Fruit fly (Drosophila melanogaster) whole organism, embryonic: ENCODE data around the gene Dph5.

Experiments used
- Ada2b ChIP-seq: fragments of 200-800 bp; sonication (Bioruptor generic); IDR thresholded peaks from 2 replicates; pipeline ENCODE4 v1.3.6; 2022; ENCODE audit warnings: missing biosample characterization, missing genetic modification characterization
- CG10267 ChIP-seq: fragments of 200-800 bp; sonication (Bioruptor generic); optimal IDR thresholded peaks from 2 replicates; lab custom pipeline; 2018; ENCODE audit warnings: missing biosample characterization, mild to moderate bottlenecking, missing genetic modification characterization, moderate library complexity
- CG10366 ChIP-seq: fragments of 200-800 bp; sonication (Bioruptor generic); IDR thresholded peaks from 2 replicates; pipeline ENCODE4 v1.3.6; 2022; ENCODE audit warnings: missing biosample characterization, missing genetic modification characterization
- CG12219 ChIP-seq: fragments of 200-800 bp; sonication (Bioruptor generic); optimal IDR thresholded peaks from 3 replicates; lab custom pipeline; 2018; ENCODE audit warnings: missing biosample characterization, mild to moderate bottlenecking, missing genetic modification characterization
- CG14710 ChIP-seq: fragments of 200-800 bp; sonication (Bioruptor generic); optimal IDR thresholded peaks from 3 replicates; lab custom pipeline; 2019; ENCODE audit warnings: missing biosample characterization, mild to moderate bottlenecking, missing genetic modification characterization, moderate library complexity
- CG1529 ChIP-seq: fragments of 200-800 bp; sonication (Bioruptor generic); optimal IDR thresholded peaks from 3 replicates; lab custom pipeline; 2018; ENCODE audit warnings: missing biosample characterization, missing genetic modification characterization
- CG1603 ChIP-seq: fragments of 200-800 bp; sonication (Bioruptor generic); optimal IDR thresholded peaks from 2 replicates; lab custom pipeline; 2019; ENCODE audit warnings: missing biosample characterization, mild to moderate bottlenecking, missing genetic modification characterization, moderate library complexity
- CG16815 ChIP-seq: fragments of 200-800 bp; sonication (Bioruptor generic); optimal IDR thresholded peaks from 3 replicates; lab custom pipeline; 2017; ENCODE audit warnings: missing biosample characterization, mild to moderate bottlenecking, missing genetic modification characterization
- CG17361 ChIP-seq: fragments of 200-800 bp; sonication (Bioruptor generic); IDR thresholded peaks from 3 replicates; pipeline ENCODE4 v1.3.6; 2022; ENCODE audit warnings: missing biosample characterization, missing genetic modification characterization
- CG17912 ChIP-seq: fragments of 200-800 bp; sonication (Bioruptor generic); optimal IDR thresholded peaks from 2 replicates; lab custom pipeline; 2018; ENCODE audit warnings: missing biosample characterization, mild to moderate bottlenecking, missing genetic modification characterization
- CG1832 ChIP-seq: fragments of 200-800 bp; sonication (Bioruptor generic); optimal IDR thresholded peaks from 2 replicates; lab custom pipeline; 2017; ENCODE audit warnings: missing biosample characterization, mild to moderate bottlenecking, missing genetic modification characterization, inconsistent platforms
- CG2120 ChIP-seq: fragments of 200-800 bp; sonication (Bioruptor generic); optimal IDR thresholded peaks from 3 replicates; lab custom pipeline; 2016; ENCODE audit warnings: missing biosample characterization, missing genetic modification characterization
- CG2875 ChIP-seq: fragments of 200-800 bp; sonication (Bioruptor generic); optimal IDR thresholded peaks from 2 replicates; lab custom pipeline; 2017; ENCODE audit warnings: missing biosample characterization, mild to moderate bottlenecking, missing genetic modification characterization, missing genetic modification reagents
- CG31441 ChIP-seq: fragments of 200-800 bp; sonication (Bioruptor generic); IDR thresholded peaks from 2 replicates; pipeline ENCODE4 v1.3.6; 2022; ENCODE audit warnings: missing biosample characterization, missing genetic modification characterization
- CG3847 ChIP-seq: fragments of 200-800 bp; sonication (Bioruptor generic); IDR thresholded peaks from 2 replicates; pipeline ENCODE4 v1.3.6; 2022; ENCODE audit warnings: missing biosample characterization, missing genetic modification characterization
- CG6683 ChIP-seq: fragments of 200-800 bp; sonication (Bioruptor generic); optimal IDR thresholded peaks from 2 replicates; lab custom pipeline; 2017; ENCODE audit warnings: missing biosample characterization, mild to moderate bottlenecking, missing genetic modification characterization, missing genetic modification reagents
- CG9727 ChIP-seq: fragments of 200-800 bp; sonication (Bioruptor generic); optimal IDR thresholded peaks from 3 replicates; lab custom pipeline; 2017; ENCODE audit warnings: missing biosample characterization, mild to moderate bottlenecking, missing genetic modification characterization
- Hr3 ChIP-seq: fragments of 200-800 bp; sonication (Bioruptor generic); optimal IDR thresholded peaks from 3 replicates; lab custom pipeline; 2016; ENCODE audit warnings: missing biosample characterization, missing genetic modification characterization
- Hr78 ChIP-seq, 2 experiments: fragments of 200-800 bp in 1 of 2; fragments of >200 bp in 1 of 2; sonication (Bioruptor generic) in 1 of 2; optimal IDR thresholded peaks; 2 replicates each; lab custom pipeline; 2017 to 2019; ENCODE audit warnings: missing biosample characterization in 2 of 2, missing genetic modification characterization in 2 of 2, mild to moderate bottlenecking in 1 of 2, moderate library complexity in 1 of 2
- Mad ChIP-seq: fragments of 200-800 bp; sonication (Bioruptor generic); optimal IDR thresholded peaks from 2 replicates; lab custom pipeline; 2016; ENCODE audit warnings: missing biosample characterization, missing genetic modification characterization
- Med ChIP-seq: fragments of 200-800 bp; sonication (Bioruptor generic); peaks from one replicate; lab custom pipeline; 2016; ENCODE audit warnings: missing biosample characterization, missing genetic modification characterization, mild to moderate bottlenecking, inconsistent platforms, moderate library complexity
- Pdp1 ChIP-seq, 2 experiments: fragments of 200-800 bp; sonication (Bioruptor generic); optimal IDR thresholded peaks; 3 replicates each; lab custom pipeline; 2016; ENCODE audit warnings: missing biosample characterization in 2 of 2, missing genetic modification characterization in 2 of 2, mild to moderate bottlenecking in 1 of 2, moderate library complexity in 1 of 2
- Stat92E ChIP-seq, 3 experiments: fragments of >200 bp in 2 of 3; fragments of 200-800 bp in 1 of 3; sonication (Bioruptor generic) in 1 of 3; optimal IDR thresholded peaks; 2 replicates each; lab custom pipeline; 2017 to 2019; ENCODE audit warnings: missing biosample characterization in 3 of 3, missing genetic modification characterization in 3 of 3, mild to moderate bottlenecking in 1 of 3, moderate library complexity in 1 of 3
- az2 ChIP-seq: fragments of 200-800 bp; sonication (Bioruptor generic); optimal IDR thresholded peaks from 3 replicates; lab custom pipeline; 2016; ENCODE audit warnings: missing biosample characterization, missing genetic modification characterization
- bcd ChIP-seq: fragments of 200-800 bp; sonication (Bioruptor generic); optimal IDR thresholded peaks from 2 replicates; lab custom pipeline; 2017; ENCODE audit warnings: missing biosample characterization, mild to moderate bottlenecking, missing genetic modification characterization
- chm ChIP-seq: fragments of 200-800 bp; sonication (Bioruptor generic); IDR thresholded peaks from 2 replicates; pipeline ENCODE4 v1.3.6; 2022; ENCODE audit warnings: missing biosample characterization, missing genetic modification characterization
- chn ChIP-seq: fragments of 200-800 bp; sonication (Bioruptor generic); optimal IDR thresholded peaks from 2 replicates; lab custom pipeline; 2016; ENCODE audit warnings: missing biosample characterization, missing genetic modification characterization
- dysf ChIP-seq: fragments of 200-800 bp; sonication (Bioruptor generic); IDR thresholded peaks from 3 replicates; pipeline ENCODE4 v1.3.6; 2022; ENCODE audit warnings: missing biosample characterization, missing genetic modification characterization
- esg ChIP-seq: fragments of 200-800 bp; sonication (Bioruptor generic); conservative IDR thresholded peaks from 2 replicates; pipeline ENCODE4 v1.3.6; 2022; ENCODE audit warnings: missing biosample characterization, missing genetic modification characterization
- fd102C ChIP-seq: fragments of 200-800 bp; sonication (Bioruptor generic); optimal IDR thresholded peaks from 2 replicates; lab custom pipeline; 2018; ENCODE audit warnings: missing biosample characterization, mild to moderate bottlenecking, missing genetic modification characterization, moderate library complexity
- hkb ChIP-seq, 2 experiments: fragments of 200-800 bp in 1 of 2; fragments of >200 bp in 1 of 2; sonication (Bioruptor generic) in 1 of 2; IDR thresholded peaks in 1 of 2; optimal IDR thresholded peaks in 1 of 2; 2 replicates each; pipeline versions ENCODE4 v1.3.6 to Lab custom; 2017 to 2022; ENCODE audit warnings: missing biosample characterization in 1 of 2, missing genetic modification characterization in 1 of 2
- insv ChIP-seq, 2 experiments: fragments of 200-800 bp; sonication (Bioruptor generic); optimal IDR thresholded peaks; 3 replicates each; lab custom pipeline; 2016 to 2018; ENCODE audit warnings: missing biosample characterization in 2 of 2, missing genetic modification characterization in 2 of 2
- lab ChIP-seq: fragments of 200-800 bp; sonication (Bioruptor generic); optimal IDR thresholded peaks from 3 replicates; lab custom pipeline; 2017; ENCODE audit warnings: missing biosample characterization, missing genetic modification characterization, mild to moderate bottlenecking, moderate library complexity, missing genetic modification reagents
- p53 ChIP-seq: fragments of 200-800 bp; sonication (Bioruptor generic); optimal IDR thresholded peaks from 2 replicates; lab custom pipeline; 2016; ENCODE audit warnings: missing biosample characterization, missing genetic modification characterization
- pita ChIP-seq: fragments of 200-800 bp; sonication (Bioruptor generic); optimal IDR thresholded peaks from 2 replicates; lab custom pipeline; 2017; ENCODE audit warnings: missing biosample characterization, mild to moderate bottlenecking, missing genetic modification characterization
- pum ChIP-seq: fragments of 200-800 bp; sonication (Bioruptor generic); optimal IDR thresholded peaks from 2 replicates; lab custom pipeline; 2016; ENCODE audit warnings: missing biosample characterization, missing genetic modification characterization
- ranshi ChIP-seq: fragments of 200-800 bp; sonication (Bioruptor generic); IDR thresholded peaks from 2 replicates; pipeline ENCODE4 v1.3.6; 2022; ENCODE audit warnings: missing biosample characterization, missing genetic modification characterization
- row ChIP-seq: fragments of 200-800 bp; sonication (Bioruptor generic); IDR thresholded peaks from 3 replicates; pipeline ENCODE4 v1.3.6; 2022; ENCODE audit warnings: missing biosample characterization, missing genetic modification characterization
- sisA ChIP-seq: fragments of 200-800 bp; sonication (Bioruptor generic); IDR thresholded peaks from 2 replicates; pipeline ENCODE4 v1.3.6; 2022; ENCODE audit warnings: missing biosample characterization, missing genetic modification characterization
- sqz ChIP-seq: fragments of 200-800 bp; sonication (Bioruptor generic); optimal IDR thresholded peaks from 3 replicates; lab custom pipeline; 2018; ENCODE audit warnings: missing biosample characterization, mild to moderate bottlenecking, missing genetic modification characterization
- tgo ChIP-seq: fragments of 200-800 bp; sonication (Bioruptor generic); IDR thresholded peaks from 3 replicates; pipeline ENCODE4 v1.3.6; 2022; ENCODE audit warnings: missing biosample characterization, missing genetic modification characterization
- tin ChIP-seq: fragments of 200-800 bp; sonication (Bioruptor generic); optimal IDR thresholded peaks from 3 replicates; lab custom pipeline; 2016; ENCODE audit warnings: missing biosample characterization, missing genetic modification characterization
- tna ChIP-seq: fragments of 200-800 bp; sonication (Bioruptor generic); IDR thresholded peaks from 2 replicates; pipeline ENCODE4 v1.3.6; 2022; ENCODE audit warnings: missing biosample characterization, missing genetic modification characterization; ENCODE audit not compliant: partially characterized antibody
- toy ChIP-seq: fragments of 200-800 bp; sonication (Bioruptor generic); IDR thresholded peaks from 2 replicates; pipeline ENCODE4 v1.3.6; 2022; ENCODE audit warnings: missing biosample characterization, missing genetic modification characterization
- ttk ChIP-seq: fragments of 200-800 bp; sonication (Bioruptor generic); IDR thresholded peaks from 2 replicates; pipeline ENCODE4 v2.1.2; 2022; ENCODE audit warnings: missing biosample characterization, missing genetic modification characterization
- unc-4 ChIP-seq: fragments of 200-800 bp; sonication (Bioruptor generic); IDR thresholded peaks from 2 replicates; pipeline ENCODE4 v1.3.6; 2022; ENCODE audit warnings: missing biosample characterization, missing genetic modification characterization; ENCODE audit not compliant: partially characterized antibody
- zfh1 ChIP-seq: fragments of 200-800 bp; sonication (Bioruptor generic); IDR thresholded peaks from 3 replicates; pipeline ENCODE4 v1.3.6; 2022; ENCODE audit warnings: missing biosample characterization, missing genetic modification characterization

The Dph5 gene

dm6 chr3R:22536504-22537423 lies 46.3 kb downstream of the Dph5 start (continued):
- no peak for TF ChIP-seq p53 (GFP tag; lab: Kevin White, UChicago)
- peak; percentile 33; the same call in 1 of the 2 replicates for TF ChIP-seq Ada2b (GFP tag; lab: Robert Waterston, UW)
- TF ChIP-seq sisA (GFP tag; lab: Robert Waterston, UW) = peak; percentile 37; the same call in 1 of the 2 replicates
- peak; percentile 46; the same call in 1 of the 2 replicates for TF ChIP-seq ranshi (GFP tag; lab: Robert Waterston, UW)
- 0 out of 2 replicates have a peak, but pooled peaks have one; percentile 26 for TF ChIP-seq ttk (GFP tag; lab: Robert Waterston, UW)
- TF ChIP-seq CG9727 = peak; percentile 24
- TF ChIP-seq CG16815 (GFP tag; lab: Kevin White, UChicago) = no peak
- TF ChIP-seq fd102C (GFP tag; lab: Kevin White, UChicago) = no peak
- peak; percentile 10 for TF ChIP-seq sqz (GFP tag; lab: Kevin White, UChicago)
- peak; percentile 56 for TF ChIP-seq CG31441 (GFP tag; lab: Robert Waterston, UW)
- TF ChIP-seq CG2120 (GFP tag; lab: Kevin White, UChicago) = peak; percentile 56
- TF ChIP-seq toy = no peak
- TF ChIP-seq pita (GFP tag; lab: Kevin White, UChicago) = no peak
- peak; percentile 50 for TF ChIP-seq CG10366 (GFP tag; lab: Robert Waterston, UW)
- no peak for TF ChIP-seq CG6683 (GFP tag; lab: Kevin White, UChicago)
- TF ChIP-seq Med (GFP tag; lab: Kevin White, UChicago) = peak; percentile 82
- peak; percentile 4 for TF ChIP-seq CG1603 (tag; lab: Kevin White, UChicago)
- TF ChIP-seq row = peak; percentile 65
- peak; percentile 28 for TF ChIP-seq bcd (GFP tag; lab: Kevin White, UChicago)
- no peak for TF ChIP-seq Stat92E (GFP tag; optimal IDR thresholded peaks at IDR 0.05; lab: Kevin White, UChicago)
- no peak for TF ChIP-seq hkb (optimal IDR thresholded peaks at IDR 0.05; lab: Kevin White, UChicago)
- peak; percentile 77; the same call in 1 of the 2 replicates for TF ChIP-seq hkb (GFP tag; IDR thresholded peaks at IDR 0.05; lab: Robert Waterston, UW)
- peak; percentile 38 for TF ChIP-seq esg
- TF ChIP-seq CG17361 (GFP tag; lab: Robert Waterston, UW) = 0 out of 3 replicates have a peak, but pooled peaks have one; percentile 49
- no peak for TF ChIP-seq tna (GFP tag; lab: Robert Waterston, UW)
- TF ChIP-seq lab = peak; percentile 37
- no peak for TF ChIP-seq CG1529
- TF ChIP-seq Hr3 (GFP tag; lab: Kevin White, UChicago) = no peak
- no peak for TF ChIP-seq CG14710
- TF ChIP-seq zfh1 (GFP tag; lab: Robert Waterston, UW) = peak; percentile 39; the same call in 1 of the 3 replicates
- no peak for TF ChIP-seq CG3847
- no peak for TF ChIP-seq CG1832
- TF ChIP-seq insv (GFP tag; optimal IDR thresholded peaks at IDR 0.05; lab: Kevin White, UChicago) = no peak
- TF ChIP-seq Hr78 (GFP tag; optimal IDR thresholded peaks at IDR 0.05; lab: Kevin White, UChicago) = no peak
- TF ChIP-seq dysf (GFP tag; lab: Robert Waterston, UW) = peak; percentile 68
- peak; percentile 35; the same call in 1 of the 3 replicates for TF ChIP-seq tgo (GFP tag; lab: Robert Waterston, UW)
- no peak for TF ChIP-seq CG2875
- peak; percentile 29 for TF ChIP-seq az2 (GFP tag; lab: Kevin White, UChicago)
- no peak for TF ChIP-seq chn (GFP tag; lab: Kevin White, UChicago)
- peak in 1 of 2 experiments; percentile 1 for TF ChIP-seq Pdp1 (GFP tag; optimal IDR thresholded peaks at IDR 0.05; lab: Kevin White, UChicago)
- peak; percentile 25 for TF ChIP-seq CG12219 (GFP tag; lab: Kevin White, UChicago)
- TF ChIP-seq pum (GFP tag; lab: Kevin White, UChicago) = no peak
- no peak for TF ChIP-seq unc-4 (GFP tag; lab: Robert Waterston, UW)
- TF ChIP-seq chm (GFP tag; lab: Robert Waterston, UW) = 0 out of 2 replicates have a peak, but pooled peaks have one; percentile 6
- peak; percentile 1 for TF ChIP-seq tin (GFP tag; lab: Kevin White, UChicago)
- TF ChIP-seq Mad (GFP tag; lab: Kevin White, UChicago) = no peak
- no peak for TF ChIP-seq CG17912
- TF ChIP-seq CG10267 = peak; percentile 37
